Worm (Caenorhabditis elegans): ENCODE measurements around the gene ptd-2.
A peak's percentile ranks its signal among the peaks of the same experiment; 100 is the strongest.

ptd-2 gene

ce11 chrV:9291919-9292318, 41.9 kb downstream of the ptd-2 start, which contains the start of gene ZK682.7:
ZK682.7 (minus strand) TSS chrV:9292165.
- TF ChIP-seq gei-17 (GFP tag; optimal IDR thresholded peaks at IDR 0.05): no peak
- TF ChIP-seq pha-4 (tag; optimal IDR thresholded peaks at IDR 0.05): no peak
- TF ChIP-seq mcd-1 (GFP tag; IDR thresholded peaks at IDR 0.05): no peak
- no peak for TF ChIP-seq ceh-58 (GFP tag; IDR thresholded peaks at IDR 0.05)
- TF ChIP-seq ccch-3 (GFP tag; optimal IDR thresholded peaks at IDR 0.05): no peak
- no peak for TF ChIP-seq ztf-18 (tag; optimal IDR thresholded peaks at IDR 0.05)
- TF ChIP-seq F39B2.1 (GFP tag; IDR thresholded peaks at IDR 0.05): no peak
- no peak for TF ChIP-seq sptf-2 (GFP tag; optimal IDR thresholded peaks at IDR 0.05)
- TF ChIP-seq hlh-26 (GFP tag; conservative IDR thresholded peaks at IDR 0.05): no peak
- TF ChIP-seq hmg-1.2 (GFP tag; IDR thresholded peaks at IDR 0.05): no peak
- TF ChIP-seq Y56A3A.18 (GFP tag; IDR thresholded peaks at IDR 0.05): no peak
- TF ChIP-seq F23B12.7 (tag; optimal IDR thresholded peaks at IDR 0.05; ENCODE audit: insufficient read depth): no peak
- no peak for TF ChIP-seq lin-26 (GFP tag; IDR thresholded peaks at IDR 0.05)
- no peak for TF ChIP-seq ama-1 (optimal IDR thresholded peaks at IDR 0.05)
- no peak for TF ChIP-seq ama-1 (GFP tag; optimal IDR thresholded peaks at IDR 0.05)
- TF ChIP-seq ceh-27 (GFP tag; optimal IDR thresholded peaks at IDR 0.05): no peak
- no peak for TF ChIP-seq akir-1 (GFP tag; optimal IDR thresholded peaks at IDR 0.05)
- no peak for TF ChIP-seq ztf-25 (GFP tag; IDR thresholded peaks at IDR 0.05)
- TF ChIP-seq let-526 (GFP tag; IDR thresholded peaks at IDR 0.05): no peak
- no peak for TF ChIP-seq nfya-1 (tag; optimal IDR thresholded peaks at IDR 0.05; ENCODE audit: borderline replicate concordance, insufficient read depth)
- no peak for TF ChIP-seq T26A5.8 (tag; optimal IDR thresholded peaks at IDR 0.05)

- TF ChIP-seq hlh-26 (GFP tag; conservative IDR thresholded peaks at IDR 0.05) (no peak), bed-1 (GFP tag; IDR thresholded peaks at IDR 0.05) (no peak), egrh-3 (GFP tag; IDR thresholded peaks at IDR 0.05) (peak; percentile 93), ceh-91 (GFP tag; IDR thresholded peaks at IDR 0.05) (no peak), B0019.2 (GFP tag; conservative IDR thresholded peaks at IDR 0.05) (no peak), ztf-25 (GFP tag; IDR thresholded peaks at IDR 0.05) (no peak), cebp-2 (GFP tag; IDR thresholded peaks at IDR 0.05) (0 out of 2 replicates have a peak, but pooled peaks have one; percentile 64), tlf-1 (GFP tag; optimal IDR thresholded peaks at IDR 0.05) (no peak), zfh-2 (GFP tag; conservative IDR thresholded peaks at IDR 0.05) (peak; percentile 97), fkh-3 (tag; optimal IDR thresholded peaks at IDR 0.05) (no peak), xnd-1 (tag; optimal IDR thresholded peaks at IDR 0.05) (no peak), dpff-1 (tag; optimal IDR thresholded peaks at IDR 0.05) (no peak), B0261.1 (tag; optimal IDR thresholded peaks at IDR 0.05) (peak; percentile 19), bed-2 (GFP tag; IDR thresholded peaks at IDR 0.05) (0 out of 2 replicates have a peak, but pooled peaks have one; percentile 47), akir-1 (GFP tag; optimal IDR thresholded peaks at IDR 0.05) (no peak), snpc-1.1 (tag; optimal IDR thresholded peaks at IDR 0.05; ENCODE audit: insufficient read depth) (no peak), attf-3 (GFP tag; conservative IDR thresholded peaks at IDR 0.05) (0 out of 2 replicates have a peak, but pooled peaks have one; percentile 14), lin-26 (GFP tag; IDR thresholded peaks at IDR 0.05) (0 out of 2 replicates have a peak, but pooled peaks have one; percentile 41), madf-3 (GFP tag; IDR thresholded peaks at IDR 0.05) (no peak), mcd-1 (GFP tag; IDR thresholded peaks at IDR 0.05) (no peak; the same call in 1 of the 2 replicates), rcor-1 (GFP tag; IDR thresholded peaks at IDR 0.05) (no peak), ekl-4 (GFP tag; IDR thresholded peaks at IDR 0.05) (no peak), ztf-22 (GFP tag; optimal IDR thresholded peaks at IDR 0.05) (no peak), rpc-1 (optimal IDR thresholded peaks at IDR 0.05) (no peak), rpc-1 (tag; optimal IDR thresholded peaks at IDR 0.05) (peak; percentile 16)
Observed at ce11 chrV:9293359-9293758, 43.3 kb downstream of the ptd-2 start.

Data from whole organism, young adult.